Fruit fly (Drosophila melanogaster) whole organism, embryonic: ENCODE results near the gene CG9173.

Source experiments
- CG7372 ChIP-seq: fragments of 200-800 bp; sonication (Bioruptor generic); IDR thresholded peaks from 2 replicates; pipeline ENCODE4 v1.3.6; 2022; ENCODE audit warnings: missing biosample characterization, missing genetic modification characterization
- CG8359 ChIP-seq: fragments of 200-800 bp; sonication (Bioruptor generic); optimal IDR thresholded peaks from 2 replicates; lab custom pipeline; 2017; ENCODE audit warnings: missing biosample characterization, mild to moderate bottlenecking, missing genetic modification characterization, borderline replicate concordance
- CG9727 ChIP-seq: fragments of 200-800 bp; sonication (Bioruptor generic); optimal IDR thresholded peaks from 3 replicates; lab custom pipeline; 2017; ENCODE audit warnings: missing biosample characterization, mild to moderate bottlenecking, missing genetic modification characterization
- Dll ChIP-seq: fragments of 200-800 bp; sonication (Bioruptor generic); IDR thresholded peaks from 4 replicates; pipeline ENCODE4 v1.3.6; 2022; ENCODE audit warnings: missing biosample characterization, missing genetic modification characterization; ENCODE audit not compliant: partially characterized antibody
- Jarid2 ChIP-seq: fragments of 200-800 bp; sonication (Bioruptor generic); optimal IDR thresholded peaks from 3 replicates; lab custom pipeline; 2017; ENCODE audit warnings: mild to moderate bottlenecking, missing biosample characterization, missing genetic modification reagents, missing genetic modification characterization
- br ChIP-seq: fragments of >200 bp; optimal IDR thresholded peaks from 2 replicates; lab custom pipeline; 2017
- cad ChIP-seq: fragments of >200 bp; optimal IDR thresholded peaks from 2 replicates; lab custom pipeline; 2017; ENCODE audit warnings: missing biosample characterization, missing genetic modification characterization
- fu2 ChIP-seq: fragments of 200-800 bp; sonication (Bioruptor generic); optimal IDR thresholded peaks from 2 replicates; lab custom pipeline; 2016; ENCODE audit warnings: missing biosample characterization, missing genetic modification characterization
- grau ChIP-seq: fragments of 200-800 bp; optimal IDR thresholded peaks from 3 replicates; lab custom pipeline; 2019; ENCODE audit warnings: missing biosample characterization, mild to moderate bottlenecking, missing genetic modification characterization, moderate library complexity
- hbn ChIP-seq: fragments of 200-800 bp; sonication (Bioruptor generic); IDR thresholded peaks from 2 replicates; pipeline ENCODE4 v1.3.6; 2022; ENCODE audit warnings: missing biosample characterization, missing genetic modification characterization; ENCODE audit not compliant: partially characterized antibody
- tin ChIP-seq: fragments of 200-800 bp; sonication (Bioruptor generic); optimal IDR thresholded peaks from 3 replicates; lab custom pipeline; 2016; ENCODE audit warnings: missing biosample characterization, missing genetic modification characterization

DNA sequence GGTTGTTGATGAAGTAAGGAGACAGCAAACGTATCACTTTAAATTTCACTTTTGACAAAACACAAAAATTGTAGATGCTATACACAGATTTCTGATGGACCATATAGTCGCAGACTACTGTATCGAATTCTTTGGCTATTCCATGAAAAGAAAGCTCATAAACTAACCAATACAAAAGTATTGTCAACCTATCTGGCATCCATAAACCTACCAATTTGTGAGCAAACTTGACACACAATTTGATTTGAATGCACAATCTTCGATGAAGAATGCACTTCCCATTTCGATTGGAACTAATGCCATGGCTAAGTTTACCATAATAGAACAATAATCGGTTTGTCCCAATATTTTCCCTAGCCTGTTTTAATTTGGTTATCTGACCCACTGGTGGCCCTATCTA lies at the start of gene CG9173:
- TF ChIP-seq fu2 (GFP tag; lab: Kevin White, UChicago) (no peak), CG8359 (GFP tag; lab: Kevin White, UChicago) (no peak), CG9727 (GFP tag; lab: Kevin White, UChicago) (no peak), Dll (no peak), Jarid2 (no peak), tin (GFP tag; lab: Kevin White, UChicago) (no peak), cad (GFP tag; lab: Kevin White, UChicago) (no peak), grau (tag; lab: Kevin White, UChicago) (no peak), hbn (GFP tag; lab: Robert Waterston, UW) (no peak), br (lab: Kevin White, UChicago) (no peak), CG7372 (GFP tag; lab: Robert Waterston, UW) (no peak)
